Worm (Caenorhabditis elegans) whole organism, L4/young adult: ENCODE measurements around the gene dmd-4.

Experiments used
- W03F9.2 ChIP-seq: fragments of 150-350 bp; optimal IDR thresholded peaks from 2 replicates; lab custom pipeline; 2014; ENCODE audit warnings: missing biosample characterization, missing genetic modification characterization
- dao-5 ChIP-seq: sonication (generic microtip); optimal IDR thresholded peaks from 2 replicates; lab custom pipeline; 2016; ENCODE audit warnings: missing genotype, missing genetic modification characterization, moderate library complexity, missing compliant biosample characterization
- him-1 ChIP-seq: sonication (generic microtip); optimal IDR thresholded peaks from 2 replicates; lab custom pipeline; 2016; ENCODE audit warnings: missing genotype, missing genetic modification reagents, missing genetic modification characterization, missing compliant biosample characterization

The dmd-4 gene

DNA sequence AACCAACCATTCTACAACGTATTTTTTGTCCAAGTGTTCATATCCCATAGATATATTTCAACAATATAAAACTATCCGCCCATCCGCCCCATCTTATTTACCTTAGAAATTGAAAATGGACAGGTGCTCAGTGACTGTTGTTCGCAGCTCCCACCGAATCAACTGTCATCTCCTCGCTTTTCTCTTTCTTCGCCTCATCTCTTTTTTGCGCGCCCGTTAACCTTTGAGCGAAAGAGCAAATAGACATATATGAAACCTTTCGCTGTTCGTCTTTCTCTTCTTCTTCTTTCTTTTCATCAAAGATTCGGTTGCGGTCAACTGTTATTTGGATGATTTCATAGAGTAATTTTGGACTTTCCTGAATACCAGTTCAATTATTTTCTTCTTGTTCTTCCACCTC, 14.0 kb upstream of the dmd-4 start, which contains the start of gene sssh-1:
TSS of gene sssh-1 (plus strand) at position 301 of the 400 bp plus-strand sequence.
- TF ChIP-seq him-1 (no peak), W03F9.2 (tag; lab: Kevin White, UChicago) (no peak), dao-5 (tag; lab: Kevin White, UChicago) (no peak)

DNA sequence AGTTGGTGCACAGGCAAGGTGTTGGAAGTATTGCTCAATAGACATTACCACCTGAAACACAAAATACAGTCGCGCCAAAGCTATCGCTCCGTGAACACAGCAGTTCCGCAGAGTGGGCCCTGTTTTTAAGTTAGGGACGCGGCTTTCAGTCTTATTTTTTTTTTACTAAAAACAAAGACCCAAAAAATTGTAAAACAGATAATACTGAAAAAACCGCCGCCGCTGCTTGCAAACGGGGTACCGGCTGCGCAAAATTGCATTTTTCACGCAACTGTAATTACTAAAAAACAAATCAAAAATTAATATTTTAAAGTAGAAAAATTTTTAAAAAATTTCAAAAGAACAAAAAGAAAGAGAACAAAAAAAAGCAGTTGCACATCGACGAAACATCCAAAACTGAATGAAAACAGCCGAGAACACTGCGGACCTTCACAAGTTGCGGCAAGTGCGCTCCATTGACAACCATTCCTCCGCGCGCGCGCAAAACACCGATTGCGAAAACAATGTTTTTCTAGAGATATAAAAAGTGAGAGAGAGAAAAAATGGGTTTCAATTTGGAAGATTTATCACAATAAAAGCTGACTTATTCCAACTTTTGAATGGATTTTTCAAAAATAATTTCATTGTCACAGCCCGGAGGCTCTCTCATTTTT, 11.3 kb upstream of the dmd-4 start, which contains the start of gene F31F6.3:
TSS of gene F31F6.3 (minus strand) at position 51 of the 653 bp plus-strand sequence.
- TF ChIP-seq him-1 (no peak), W03F9.2 (tag; lab: Kevin White, UChicago) (no peak), dao-5 (tag; lab: Kevin White, UChicago) (no peak)

ce11 chrX:14871780-14872179, 10.1 kb upstream of the dmd-4 start, which contains the start of gene F31F6.2:
TSS of gene F31F6.2 (minus strand) at chrX:14871880.
- TF ChIP-seq dao-5 (tag; lab: Kevin White, UChicago) (no peak), W03F9.2 (tag; lab: Kevin White, UChicago) (no peak), him-1 (no peak)

ce11 chrX:14868200-14868599, 6.5 kb upstream of the dmd-4 start, which contains the start of gene F31F6.1:
TSS of gene F31F6.1 (minus strand) at chrX:14868300.
- TF ChIP-seq him-1 = no peak
- no peak for TF ChIP-seq dao-5 (tag; lab: Kevin White, UChicago)
- no peak for TF ChIP-seq W03F9.2 (tag; lab: Kevin White, UChicago)

- TF ChIP-seq dao-5 (tag; lab: Kevin White, UChicago) (no peak), W03F9.2 (tag; lab: Kevin White, UChicago) (no peak), him-1 (no peak)
These were observed 4.1 kb upstream of the dmd-4 start, which contains the start of gene C27C12.3 for ce11 chrX:14865744-14866143. TSS of gene C27C12.3 (minus strand) at chrX:14865844.

- peak; percentile 63 for TF ChIP-seq him-1
- no peak for TF ChIP-seq dao-5 (tag; lab: Kevin White, UChicago)
These were observed 7.9 kb downstream of the dmd-4 start, which contains the start of the genes C27C12.1 and C27C12.4 for ce11 chrX:14853712-14854217. TSS of gene C27C12.1 (minus strand) at chrX:14853762. TSS of gene C27C12.4 (plus strand) at chrX:14854086.

- no peak for TF ChIP-seq him-1
- no peak for TF ChIP-seq dao-5 (tag; lab: Kevin White, UChicago)
- no peak for TF ChIP-seq W03F9.2 (tag; lab: Kevin White, UChicago)
These were observed 9.7 kb downstream of the dmd-4 start for ce11 chrX:14851904-14852303.

ce11 chrX:14849054-14849453, 12.6 kb downstream of the dmd-4 start, which contains the start of gene acd-3:
TSS of gene acd-3 (plus strand) at chrX:14849275.
- TF ChIP-seq W03F9.2 (tag; lab: Kevin White, UChicago) (no peak), him-1 (no peak), dao-5 (tag; lab: Kevin White, UChicago) (no peak)

- TF ChIP-seq W03F9.2 (tag; lab: Kevin White, UChicago) (no peak), dao-5 (tag; lab: Kevin White, UChicago) (no peak), him-1 (no peak)
These were observed 16.0 kb downstream of the dmd-4 start, which contains the start of gene egrh-1 for ce11 chrX:14845637-14846036. TSS of gene egrh-1 (plus strand) at chrX:14845937.

DNA sequence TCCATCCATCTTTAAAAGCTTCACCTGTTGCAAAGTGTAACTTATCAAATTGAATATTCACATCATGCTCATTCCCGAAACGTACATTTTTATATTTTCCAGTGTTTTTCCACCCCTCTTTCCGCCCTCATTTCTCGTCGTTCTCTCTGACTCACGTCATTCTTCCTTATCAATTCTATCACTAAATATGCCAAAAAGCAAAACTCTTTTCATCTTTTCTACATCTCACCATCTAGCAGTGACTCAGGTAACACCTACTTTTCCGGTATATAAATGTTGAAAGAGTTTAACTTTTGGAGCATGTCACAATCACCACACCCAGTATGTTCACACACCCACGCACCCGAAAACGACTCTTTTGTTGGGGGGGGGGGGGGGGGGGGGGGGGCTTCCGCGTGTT, 17.2 kb downstream of the dmd-4 start:
- TF ChIP-seq W03F9.2 (tag; lab: Kevin White, UChicago) (no peak), him-1 (no peak), dao-5 (tag; lab: Kevin White, UChicago) (no peak)

DNA sequence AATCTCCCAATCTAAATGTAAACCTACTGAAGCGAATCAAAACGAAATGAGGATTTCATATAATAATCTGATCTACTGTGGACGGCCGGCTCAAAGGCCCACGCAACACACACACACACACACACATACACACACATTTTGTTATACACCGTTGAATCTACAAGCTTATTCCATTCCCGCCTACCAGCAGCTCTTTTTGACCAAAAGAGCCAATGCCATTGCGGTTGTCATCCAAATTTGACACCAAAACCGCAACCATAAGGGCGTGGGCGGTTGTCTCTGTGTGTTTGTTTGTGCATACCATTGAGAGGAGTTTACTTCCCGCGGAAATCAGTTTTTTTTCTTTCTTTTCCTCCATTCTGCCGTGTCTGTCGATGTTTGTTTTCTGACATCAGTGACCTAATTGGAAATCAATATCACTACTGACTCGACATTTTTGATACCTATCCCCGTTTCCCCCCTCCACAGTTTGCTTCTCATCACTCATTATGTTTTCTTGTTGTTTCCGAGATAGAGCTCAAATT, 18.7 kb downstream of the dmd-4 start:
- TF ChIP-seq dao-5 (tag; lab: Kevin White, UChicago) = no peak
- no peak for TF ChIP-seq W03F9.2 (tag; lab: Kevin White, UChicago)
- TF ChIP-seq him-1 = no peak

DNA sequence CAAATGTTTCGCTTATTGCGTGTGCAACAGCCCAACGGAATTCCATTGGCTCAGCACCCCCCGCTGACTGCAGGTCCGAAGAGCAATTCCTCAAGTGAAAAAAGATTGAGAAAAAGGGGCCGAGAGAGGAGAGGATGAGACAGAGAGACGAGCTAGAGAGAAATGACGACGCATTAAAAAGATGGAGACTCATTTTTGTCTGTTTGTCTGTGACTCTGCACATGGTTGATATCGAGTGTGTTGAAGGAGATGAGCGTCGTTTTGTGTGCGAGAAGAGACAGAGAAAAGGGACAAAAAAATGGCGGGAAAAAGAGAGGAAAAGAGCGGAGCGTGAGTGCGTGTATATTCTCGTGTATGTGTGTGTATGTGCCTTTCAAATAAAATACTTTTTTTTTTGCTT, 20.6 kb downstream of the dmd-4 start:
- peak; percentile 85 for TF ChIP-seq him-1
- TF ChIP-seq dao-5 (tag; lab: Kevin White, UChicago) = no peak
- peak; percentile 78 for TF ChIP-seq W03F9.2 (tag; lab: Kevin White, UChicago)

DNA sequence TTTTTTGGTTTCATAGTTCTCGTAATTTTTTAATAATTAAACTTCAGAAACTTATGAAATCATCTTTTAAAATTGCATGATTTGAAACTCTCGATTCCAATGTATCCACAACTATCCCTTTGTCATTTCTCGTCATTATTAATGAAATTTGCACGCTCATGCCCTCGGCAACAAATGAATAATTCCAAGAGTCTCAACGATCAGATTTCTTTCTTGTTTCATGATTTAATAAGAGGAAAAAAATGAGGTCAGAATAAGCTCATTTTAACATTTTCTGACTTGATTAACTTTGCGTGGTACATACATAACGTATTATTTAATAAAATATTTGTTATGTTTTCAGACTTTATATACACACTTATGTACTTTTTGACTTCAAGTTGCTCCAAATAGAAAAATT, 23.3 kb downstream of the dmd-4 start:
- TF ChIP-seq W03F9.2 (tag; lab: Kevin White, UChicago) = no peak
- TF ChIP-seq dao-5 (tag; lab: Kevin White, UChicago) = no peak
- TF ChIP-seq him-1 = no peak

DNA sequence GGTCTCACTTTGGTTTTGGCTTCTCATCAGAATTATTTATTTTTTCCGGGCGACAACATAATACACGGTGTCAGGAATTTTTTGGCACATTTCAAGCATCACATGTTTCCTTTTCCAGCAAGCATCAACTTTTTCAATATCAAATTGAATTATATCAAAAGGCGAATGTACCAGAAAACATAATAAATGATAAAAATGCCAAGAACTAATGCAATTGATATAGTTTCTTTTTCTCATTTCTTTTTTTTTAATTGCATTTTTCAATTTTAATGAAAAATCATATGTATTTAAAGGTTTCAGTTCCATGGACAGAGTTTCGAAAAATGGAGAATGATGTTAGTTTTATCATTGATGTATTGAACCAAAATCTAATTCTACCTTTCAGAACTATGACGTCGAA, 30.1 kb downstream of the dmd-4 start, which contains the start of gene dpf-2:
TSS of gene dpf-2 (plus strand) at position 301 of the 400 bp plus-strand sequence.
- TF ChIP-seq W03F9.2 (tag; lab: Kevin White, UChicago) (no peak), dao-5 (tag; lab: Kevin White, UChicago) (no peak), him-1 (no peak)
